Fruit fly (Drosophila melanogaster) whole organism: ENCODE measurements around the gene CG32299.

ENCODE experiments used
- EcR ChIP-seq, 2 experiments: fragments of >200 bp; optimal IDR thresholded peaks; 2 replicates each; lab custom pipeline; 2017; ENCODE audit warnings: missing biosample characterization in 2 of 2, missing genetic modification characterization in 2 of 2, missing genetic modification reagents in 2 of 2
- usp ChIP-seq: fragments of >200 bp; optimal IDR thresholded peaks from 2 replicates; lab custom pipeline; 2017; ENCODE audit warnings: missing biosample characterization, missing genetic modification characterization, mixed read lengths

dm6 chr3L:2417399-2418040, 26.7 kb upstream of the CG32299 start:
- TF ChIP-seq usp (GFP tag; lab: Kevin White, UChicago) (no peak), EcR (GFP tag; optimal IDR thresholded peaks at IDR 0.05; lab: Kevin White, UChicago) (no peak)
